Fruit fly (Drosophila melanogaster) whole organism, embryonic: Measurements from ENCODE around the gene gish.

Experiments
- Atf6 ChIP-seq: fragments of 200-800 bp; sonication (Bioruptor generic); IDR thresholded peaks from 2 replicates; pipeline ENCODE4 v1.3.6; 2022; ENCODE audit warnings: missing biosample characterization, missing genetic modification characterization
- BEAF-32 ChIP-seq: fragments of 200-800 bp; sonication (Bioruptor generic); optimal IDR thresholded peaks from 3 replicates; lab custom pipeline; 2017; ENCODE audit warnings: missing biosample characterization, missing genetic modification characterization, mild to moderate bottlenecking, moderate library complexity, missing genetic modification reagents
- CG11504 ChIP-seq: fragments of 200-800 bp; sonication (Bioruptor generic); optimal IDR thresholded peaks from 3 replicates; lab custom pipeline; 2019; ENCODE audit warnings: missing biosample characterization, mild to moderate bottlenecking, missing genetic modification characterization, moderate library complexity
- CG1233 ChIP-seq: fragments of 200-800 bp; sonication (Bioruptor generic); optimal IDR thresholded peaks from 4 replicates; lab custom pipeline; 2018; ENCODE audit warnings: missing biosample characterization, mild to moderate bottlenecking, missing genetic modification characterization
- CG13624 ChIP-seq: fragments of 200-800 bp; sonication (Bioruptor generic); optimal IDR thresholded peaks from 2 replicates; lab custom pipeline; 2016; ENCODE audit warnings: missing biosample characterization, missing genetic modification characterization
- CG14710 ChIP-seq: fragments of 200-800 bp; sonication (Bioruptor generic); optimal IDR thresholded peaks from 3 replicates; lab custom pipeline; 2019; ENCODE audit warnings: missing biosample characterization, mild to moderate bottlenecking, missing genetic modification characterization, moderate library complexity
- CG15073 ChIP-seq: fragments of 200-800 bp; sonication (Bioruptor generic); optimal IDR thresholded peaks from 2 replicates; lab custom pipeline; 2016; ENCODE audit warnings: missing biosample characterization, missing genetic modification characterization
- CG15269 ChIP-seq: fragments of 200-800 bp; sonication (Bioruptor generic); optimal IDR thresholded peaks from 2 replicates; lab custom pipeline; 2018; ENCODE audit warnings: missing biosample characterization, mild to moderate bottlenecking, missing genetic modification characterization, moderate library complexity
- CG1647 ChIP-seq: fragments of 200-800 bp; sonication (Bioruptor generic); optimal IDR thresholded peaks from 3 replicates; lab custom pipeline; 2016; ENCODE audit warnings: missing biosample characterization, missing genetic modification characterization
- CG17568 ChIP-seq: fragments of 200-800 bp; sonication (Bioruptor generic); optimal IDR thresholded peaks from 2 replicates; lab custom pipeline; 2018; ENCODE audit warnings: missing biosample characterization, mild to moderate bottlenecking, missing genetic modification characterization, moderate library complexity
- CG34224 ChIP-seq: fragments of 200-800 bp; sonication (Bioruptor generic); IDR thresholded peaks from 3 replicates; pipeline ENCODE4 v1.3.6; 2022; ENCODE audit warnings: missing biosample characterization, missing genetic modification characterization; ENCODE audit not compliant: partially characterized antibody
- CG3726 ChIP-seq: fragments of 200-800 bp; sonication (Bioruptor generic); IDR thresholded peaks from 3 replicates; pipeline ENCODE4, ENCODE4 v1.3.6; 2022; ENCODE audit warnings: missing biosample characterization, missing genetic modification characterization
- CG3995 ChIP-seq: fragments of 200-800 bp; sonication (Bioruptor generic); optimal IDR thresholded peaks from 3 replicates; lab custom pipeline; 2016; ENCODE audit warnings: missing biosample characterization, missing genetic modification characterization
- CG4617 ChIP-seq: fragments of 200-800 bp; sonication (Bioruptor generic); optimal IDR thresholded peaks from 3 replicates; lab custom pipeline; 2016; ENCODE audit warnings: missing biosample characterization, missing genetic modification characterization, borderline replicate concordance
- CG4730 ChIP-seq: fragments of 200-800 bp; sonication (Bioruptor generic); IDR thresholded peaks from 2 replicates; pipeline ENCODE4 v1.3.6; 2022; ENCODE audit warnings: missing biosample characterization, missing genetic modification characterization
- CG4854 ChIP-seq: fragments of 200-800 bp; sonication (Bioruptor generic); optimal IDR thresholded peaks from 2 replicates; lab custom pipeline; 2016; ENCODE audit warnings: missing biosample characterization, missing genetic modification characterization, inconsistent platforms
- CG9215 ChIP-seq: fragments of 200-800 bp; sonication (Bioruptor generic); IDR thresholded peaks from 2 replicates; pipeline ENCODE4 v1.3.6; 2022; ENCODE audit warnings: missing biosample characterization, missing genetic modification characterization
- Camta ChIP-seq: fragments of 200-800 bp; sonication (Bioruptor generic); optimal IDR thresholded peaks from 2 replicates; lab custom pipeline; 2016; ENCODE audit warnings: missing biosample characterization, missing genetic modification characterization
- Dll ChIP-seq: fragments of 200-800 bp; sonication (Bioruptor generic); IDR thresholded peaks from 4 replicates; pipeline ENCODE4 v1.3.6; 2022; ENCODE audit warnings: missing biosample characterization, missing genetic modification characterization; ENCODE audit not compliant: partially characterized antibody
- Dref ChIP-seq: fragments of 200-800 bp; sonication (Bioruptor generic); IDR thresholded peaks from 2 replicates; pipeline ENCODE4 v1.3.6; 2022; ENCODE audit warnings: missing biosample characterization, missing genetic modification characterization
- Eip74EF ChIP-seq, 2 experiments: fragments of 200-800 bp in 1 of 2; fragments of >200 bp in 1 of 2; sonication (Bioruptor generic) in 1 of 2; optimal IDR thresholded peaks; 2 replicates each; lab custom pipeline; 2017 to 2019; ENCODE audit warnings: missing biosample characterization in 2 of 2, missing genetic modification characterization in 2 of 2, mild to moderate bottlenecking in 1 of 2, moderate library complexity in 1 of 2
- Gug ChIP-seq: fragments of 200-800 bp; sonication (Bioruptor generic); IDR thresholded peaks from 4 replicates; pipeline ENCODE4 v1.3.6; 2022; ENCODE audit warnings: missing biosample characterization, missing genetic modification characterization
- Hr39 ChIP-seq: fragments of >200 bp; optimal IDR thresholded peaks from 2 replicates; lab custom pipeline; 2017
- Kr ChIP-seq: fragments of 200-800 bp; sonication (Bioruptor generic); optimal IDR thresholded peaks from 2 replicates; lab custom pipeline; 2017; ENCODE audit warnings: missing biosample characterization, mild to moderate bottlenecking, missing genetic modification characterization
- MESR4 ChIP-seq: fragments of 200-800 bp; sonication (Bioruptor generic); optimal IDR thresholded peaks from 2 replicates; lab custom pipeline; 2018; ENCODE audit warnings: missing biosample characterization, mild to moderate bottlenecking, missing genetic modification characterization, moderate library complexity
- NfI ChIP-seq: fragments of 200-800 bp; sonication (Bioruptor generic); optimal IDR thresholded peaks from 3 replicates; lab custom pipeline; 2018; ENCODE audit warnings: missing biosample characterization, mild to moderate bottlenecking, missing genetic modification characterization, moderate library complexity
- Optix ChIP-seq: fragments of 200-800 bp; sonication (Bioruptor generic); IDR thresholded peaks from 3 replicates; pipeline ENCODE4 v1.3.6; 2022; ENCODE audit warnings: missing biosample characterization, missing genetic modification characterization
- ab ChIP-seq: fragments of 200-800 bp; sonication (Bioruptor generic); optimal IDR thresholded peaks from 2 replicates; lab custom pipeline; 2016; ENCODE audit warnings: missing biosample characterization, missing genetic modification characterization
- ash1 ChIP-seq: fragments of 200-800 bp; sonication (Bioruptor generic); optimal IDR thresholded peaks from 2 replicates; lab custom pipeline; 2018; ENCODE audit warnings: missing biosample characterization, mild to moderate bottlenecking, missing genetic modification characterization
- chif ChIP-seq, 2 experiments: fragments of 200-800 bp; sonication (Bioruptor generic); optimal IDR thresholded peaks; 3 replicates each; lab custom pipeline; 2016; ENCODE audit warnings: missing biosample characterization in 2 of 2, missing genetic modification characterization in 2 of 2
- chm ChIP-seq: fragments of 200-800 bp; sonication (Bioruptor generic); IDR thresholded peaks from 2 replicates; pipeline ENCODE4 v1.3.6; 2022; ENCODE audit warnings: missing biosample characterization, missing genetic modification characterization
- cwo ChIP-seq: fragments of 200-800 bp; sonication (Bioruptor generic); optimal IDR thresholded peaks from 3 replicates; lab custom pipeline; 2017; ENCODE audit warnings: missing biosample characterization, missing genetic modification characterization, mild to moderate bottlenecking, moderate library complexity, missing genetic modification reagents
- da ChIP-seq: fragments of 200-800 bp; sonication (Bioruptor generic); optimal IDR thresholded peaks from 2 replicates; lab custom pipeline; 2016; ENCODE audit warnings: missing biosample characterization, missing genetic modification characterization
- disco-r ChIP-seq: fragments of 200-800 bp; sonication (Bioruptor generic); optimal IDR thresholded peaks from 2 replicates; lab custom pipeline; 2016; ENCODE audit warnings: missing biosample characterization, missing genetic modification characterization
- ewg ChIP-seq: fragments of 200-800 bp; sonication (Bioruptor generic); optimal IDR thresholded peaks from 3 replicates; lab custom pipeline; 2017; ENCODE audit warnings: mild to moderate bottlenecking, missing biosample characterization, missing genetic modification reagents, missing genetic modification characterization
- exex ChIP-seq: fragments of 200-800 bp; sonication (Bioruptor generic); optimal IDR thresholded peaks from 4 replicates; lab custom pipeline; 2018; ENCODE audit warnings: missing biosample characterization, mild to moderate bottlenecking, missing genetic modification characterization, moderate library complexity
- fru ChIP-seq: fragments of >200 bp; optimal IDR thresholded peaks from 2 replicates; lab custom pipeline; 2017
- gfzf ChIP-seq: fragments of 200-800 bp; sonication (Bioruptor generic); optimal IDR thresholded peaks from 2 replicates; lab custom pipeline; 2016; ENCODE audit warnings: missing biosample characterization, mild to moderate bottlenecking, missing genetic modification characterization, moderate library complexity
- hth ChIP-seq: fragments of >200 bp; optimal IDR thresholded peaks from 2 replicates; lab custom pipeline; 2017; ENCODE audit warnings: inconsistent platforms
- lmd ChIP-seq: fragments of 200-800 bp; sonication (Bioruptor generic); IDR thresholded peaks from 2 replicates; pipeline ENCODE4 v1.3.6; 2022; ENCODE audit warnings: missing biosample characterization, missing genetic modification characterization
- lola ChIP-seq, 3 experiments: fragments of >200 bp in 2 of 3; fragments of 200-800 bp in 1 of 3; sonication (Bioruptor generic) in 1 of 3; optimal IDR thresholded peaks; 2 replicates each; lab custom pipeline; 2017 to 2019; ENCODE audit warnings: missing biosample characterization in 3 of 3, missing genetic modification characterization in 3 of 3, mild to moderate bottlenecking in 1 of 3, moderate library complexity in 1 of 3
- mam ChIP-seq: fragments of 200-800 bp; sonication (Bioruptor generic); optimal IDR thresholded peaks from 3 replicates; lab custom pipeline; 2016; ENCODE audit warnings: missing biosample characterization, missing genetic modification characterization
- nerfin-2 ChIP-seq: fragments of 200-800 bp; sonication (Bioruptor generic); IDR thresholded peaks from 2 replicates; pipeline ENCODE4 v1.3.6; 2022; ENCODE audit warnings: missing biosample characterization, missing genetic modification characterization; ENCODE audit not compliant: partially characterized antibody
- nom ChIP-seq: fragments of 200-800 bp; sonication (Bioruptor generic); optimal IDR thresholded peaks from 2 replicates; lab custom pipeline; 2017; ENCODE audit warnings: missing biosample characterization, missing genetic modification characterization, mild to moderate bottlenecking, moderate library complexity, missing genetic modification reagents
- ranshi ChIP-seq: fragments of 200-800 bp; sonication (Bioruptor generic); IDR thresholded peaks from 2 replicates; pipeline ENCODE4 v1.3.6; 2022; ENCODE audit warnings: missing biosample characterization, missing genetic modification characterization
- scrt ChIP-seq: fragments of 200-800 bp; sonication (Bioruptor generic); optimal IDR thresholded peaks from 2 replicates; lab custom pipeline; 2018; ENCODE audit warnings: missing biosample characterization, mild to moderate bottlenecking, missing genetic modification characterization, moderate library complexity
- stc ChIP-seq: fragments of 200-800 bp; sonication (Bioruptor generic); IDR thresholded peaks from 2 replicates; pipeline ENCODE4 v1.3.6; 2022; ENCODE audit warnings: missing biosample characterization, missing genetic modification characterization
- tgo ChIP-seq: fragments of 200-800 bp; sonication (Bioruptor generic); IDR thresholded peaks from 3 replicates; pipeline ENCODE4 v1.3.6; 2022; ENCODE audit warnings: missing biosample characterization, missing genetic modification characterization
- trem ChIP-seq: fragments of 200-800 bp; optimal IDR thresholded peaks from 3 replicates; lab custom pipeline; 2019; ENCODE audit warnings: missing biosample characterization, mild to moderate bottlenecking, missing genetic modification characterization, moderate library complexity

Gene gish

dm6 chr3R:16249829-16250814 lies 22.1 kb upstream of the gish start (continued):
- TF ChIP-seq Optix (GFP tag; lab: Robert Waterston, UW): no peak
- peak; percentile 88 for TF ChIP-seq CG11504 (tag; lab: Kevin White, UChicago)
- TF ChIP-seq da (GFP tag; lab: Kevin White, UChicago): no peak
- peak; percentile 30 for TF ChIP-seq scrt (GFP tag; lab: Kevin White, UChicago)
- no peak for TF ChIP-seq Dref (GFP tag; lab: Robert Waterston, UW)
- no peak for TF ChIP-seq hth
- TF ChIP-seq CG15073 (GFP tag; lab: Kevin White, UChicago): no peak
- TF ChIP-seq CG14710 (tag; lab: Kevin White, UChicago): peak; percentile 18
- TF ChIP-seq CG4617: no peak
- TF ChIP-seq Eip74EF (GFP tag; optimal IDR thresholded peaks at IDR 0.05; lab: Kevin White, UChicago): peak in 1 of 2 experiments; percentile 5
- TF ChIP-seq CG17568: peak; percentile 37
- TF ChIP-seq Kr (GFP tag; lab: Kevin White, UChicago): peak; percentile 68
- TF ChIP-seq trem: peak; percentile 72
- TF ChIP-seq ash1 (GFP tag; lab: Kevin White, UChicago): peak; percentile 82
- no peak for TF ChIP-seq fru (lab: Kevin White, UChicago)
- no peak for TF ChIP-seq gfzf (GFP tag; lab: Kevin White, UChicago)
- no peak for TF ChIP-seq chif (GFP tag; optimal IDR thresholded peaks at IDR 0.05; lab: Kevin White, UChicago)
- no peak for TF ChIP-seq nerfin-2 (GFP tag; lab: Robert Waterston, UW)
- no peak for TF ChIP-seq lola (GFP tag; optimal IDR thresholded peaks at IDR 0.05; lab: Kevin White, UChicago)
- peak; percentile 51 for TF ChIP-seq NfI
- no peak for TF ChIP-seq CG34224
- no peak for TF ChIP-seq Camta
- no peak for TF ChIP-seq lmd (GFP tag; lab: Robert Waterston, UW)
- no peak for TF ChIP-seq CG4730 (GFP tag; lab: Robert Waterston, UW)
- TF ChIP-seq Atf6 (GFP tag; lab: Robert Waterston, UW): no peak
- peak; percentile 82 for TF ChIP-seq ab (GFP tag; lab: Kevin White, UChicago)
- peak; percentile 75 for TF ChIP-seq CG3995 (GFP tag; lab: Kevin White, UChicago)
- TF ChIP-seq CG1647: peak; percentile 12
- peak; percentile 68 for TF ChIP-seq cwo (GFP tag; lab: Kevin White, UChicago)
- peak; percentile 47; the same call in 3 of the 4 replicates for TF ChIP-seq Gug
- TF ChIP-seq CG4854: no peak
- TF ChIP-seq CG9215 (GFP tag; lab: Robert Waterston, UW): no peak
- TF ChIP-seq Dll: no peak
- TF ChIP-seq Hr39 (lab: Kevin White, UChicago): no peak
- peak; percentile 81 for TF ChIP-seq nom (GFP tag; lab: Kevin White, UChicago)
- TF ChIP-seq ranshi (GFP tag; lab: Robert Waterston, UW): no peak
- peak; percentile 28 for TF ChIP-seq CG1233
- TF ChIP-seq CG15269 (tag; lab: Kevin White, UChicago): peak; percentile 61
- TF ChIP-seq stc: no peak
- peak; percentile 46 for TF ChIP-seq mam
- TF ChIP-seq CG13624: peak; percentile 74
- TF ChIP-seq disco-r (GFP tag; lab: Kevin White, UChicago): no peak
- peak; percentile 15 for TF ChIP-seq ewg (GFP tag; lab: Kevin White, UChicago)
- TF ChIP-seq MESR4 (GFP tag; lab: Kevin White, UChicago): no peak
- no peak for TF ChIP-seq CG3726 (GFP tag; lab: Robert Waterston, UW)
- no peak for TF ChIP-seq tgo (GFP tag; lab: Robert Waterston, UW)
- no peak for TF ChIP-seq chm (GFP tag; lab: Robert Waterston, UW)
- peak; percentile 71 for TF ChIP-seq exex (tag; lab: Kevin White, UChicago)
- TF ChIP-seq BEAF-32: peak; percentile 73
